Worm (Caenorhabditis elegans) whole organism, L4 larva: ENCODE data around the gene gpx-4.

ENCODE experiments used
- dmd-6 ChIP-seq: fragments of 200-800 bp; sonication (Bioruptor generic); IDR thresholded peaks from 2 replicates; pipeline ENCODE4 v1.3.6; 2022; ENCODE audit warnings: missing genetic modification reagents, missing genetic modification characterization, missing compliant biosample characterization
- hlh-30 ChIP-seq: sonication (generic microtip); optimal IDR thresholded peaks from 2 replicates; lab custom pipeline; 2017; ENCODE audit warnings: antibody characterized with exemption, mild to moderate bottlenecking, missing genetic modification characterization, missing compliant biosample characterization; ENCODE audit not compliant: insufficient read depth
- nhr-10 ChIP-seq: fragments of 150-350 bp; optimal IDR thresholded peaks from 2 replicates; lab custom pipeline; 2014; ENCODE audit warnings: missing biosample characterization, missing genetic modification characterization
- nhr-76 ChIP-seq: fragments of 150-350 bp; optimal IDR thresholded peaks from 2 replicates; lab custom pipeline; 2014; ENCODE audit warnings: missing biosample characterization, missing genetic modification characterization
- nhr-77 ChIP-seq: fragments of 150-350 bp; optimal IDR thresholded peaks from 2 replicates; lab custom pipeline; 2014; ENCODE audit warnings: missing biosample characterization, missing genetic modification characterization
- unc-62 ChIP-seq, 3 experiments: fragments of 150-350 bp in 1 of 3; sonication (generic microtip); optimal IDR thresholded peaks in 2 of 3; peaks in 1 of 3; 1 replicate in 1 of 3; 2 replicates in 2 of 3; lab custom pipeline; 2014 to 2017; ENCODE audit warnings: missing biosample characterization in 3 of 3, missing genetic modification characterization in 3 of 3, missing genetic modification reagents in 3 of 3, missing genotype in 1 of 3

DNA sequence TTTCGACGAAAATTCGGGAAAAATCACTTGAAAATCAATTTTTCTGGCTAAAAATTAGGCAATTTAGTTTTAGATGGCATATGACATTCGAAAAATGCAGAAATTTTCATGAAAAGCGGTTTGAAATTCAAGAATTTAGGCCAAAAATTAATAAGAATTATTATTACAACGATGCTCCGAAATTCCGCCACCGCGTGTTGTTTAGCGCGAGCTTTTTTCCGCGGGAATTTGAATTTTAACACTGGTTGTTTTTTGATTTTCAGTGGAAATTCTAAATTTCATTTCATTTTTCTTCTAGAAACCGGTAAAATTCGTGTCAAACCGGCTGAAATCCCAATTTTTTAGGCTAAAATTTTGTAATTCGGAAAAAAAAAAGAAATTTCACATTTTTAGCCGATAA lies 4.2 kb downstream of the gpx-4 start:
- TF ChIP-seq unc-62 (GFP tag; optimal IDR thresholded peaks at IDR 0.05 in 1 of 2; lab: Kevin White, UChicago) (no peak), unc-62 (tag; optimal IDR thresholded peaks at IDR 0.05; lab: Kevin White, UChicago) (no peak), dmd-6 (GFP tag; lab: Robert Waterston, UW) (no peak), nhr-77 (tag; lab: Kevin White, UChicago) (no peak), nhr-76 (tag; lab: Kevin White, UChicago) (no peak), nhr-10 (no peak), hlh-30 (tag; lab: Kevin White, UChicago) (no peak)
